Worm (Caenorhabditis elegans) whole organism, young adult: Measurements from ENCODE around the gene aly-2.

Source experiments
- chd-7 ChIP-seq: sonication (generic microtip); optimal IDR thresholded peaks from 2 replicates; lab custom pipeline; 2016; ENCODE audit warnings: mild to moderate bottlenecking, missing genetic modification characterization, moderate library complexity, missing compliant biosample characterization
- die-1 ChIP-seq: sonication (generic microtip); optimal IDR thresholded peaks from 2 replicates; lab custom pipeline; 2016; ENCODE audit warnings: missing genotype, mild to moderate bottlenecking, missing genetic modification characterization, missing compliant biosample characterization
- hsf-1 ChIP-seq: fragments of 200-800 bp; sonication (Bioruptor generic); IDR thresholded peaks from 2 replicates; pipeline ENCODE4 v1.3.6; 2022; ENCODE audit warnings: missing genetic modification reagents, missing genetic modification characterization, missing compliant biosample characterization
- let-607 ChIP-seq, 2 experiments: fragments of 200-800 bp in 1 of 2; sonication (Bioruptor generic) in 1 of 2; sonication (generic microtip) in 1 of 2; optimal IDR thresholded peaks; 2 replicates each; lab custom pipeline; 2016 to 2018; ENCODE audit warnings: mild to moderate bottlenecking in 2 of 2, missing compliant biosample characterization in 2 of 2, missing genetic modification characterization in 2 of 2, moderate library complexity in 2 of 2, missing genotype in 1 of 2
- nhr-80 ChIP-seq: sonication (generic microtip); optimal IDR thresholded peaks from 2 replicates; lab custom pipeline; 2016; ENCODE audit warnings: missing genetic modification characterization, missing compliant biosample characterization
- sdz-38 ChIP-seq: sonication (generic microtip); optimal IDR thresholded peaks from 2 replicates; lab custom pipeline; 2016; ENCODE audit warnings: missing genotype, missing genetic modification characterization, missing compliant biosample characterization
- snpc-1.3 ChIP-seq: sonication (generic microtip); optimal IDR thresholded peaks from 2 replicates; lab custom pipeline; 2017; ENCODE audit warnings: missing genetic modification characterization, mild to moderate bottlenecking, missing compliant biosample characterization, antibody characterized with exemption, moderate library complexity, missing genotype, missing genetic modification reagents; ENCODE audit not compliant: insufficient read depth
- snpc-4 ChIP-seq, 5 experiments: fragments of 150-350 bp in 1 of 5; sonication (generic microtip) in 4 of 5; optimal IDR thresholded peaks; 2 replicates each; lab custom pipeline; 2014 to 2018; ENCODE audit warnings: missing genetic modification characterization in 5 of 5, missing biosample characterization in 3 of 5, antibody characterized with exemption in 2 of 5, mild to moderate bottlenecking in 2 of 5, missing compliant biosample characterization in 2 of 5, missing genotype in 2 of 5, moderate library complexity in 2 of 5, missing genetic modification reagents in 1 of 5
- tlf-1 ChIP-seq: fragments of 200-800 bp; sonication (Bioruptor generic); optimal IDR thresholded peaks from 2 replicates; lab custom pipeline; 2018; ENCODE audit warnings: mild to moderate bottlenecking, missing genetic modification characterization, missing compliant biosample characterization
- ztf-26 ChIP-seq: sonication (generic microtip); optimal IDR thresholded peaks from 2 replicates; lab custom pipeline; 2017; ENCODE audit warnings: missing genetic modification characterization, missing compliant biosample characterization
- ztf-3 ChIP-seq: fragments of 200-800 bp; sonication (Bioruptor generic); optimal IDR thresholded peaks from 2 replicates; lab custom pipeline; 2018; ENCODE audit warnings: mild to moderate bottlenecking, missing genetic modification characterization, missing compliant biosample characterization

aly-2 gene

DNA sequence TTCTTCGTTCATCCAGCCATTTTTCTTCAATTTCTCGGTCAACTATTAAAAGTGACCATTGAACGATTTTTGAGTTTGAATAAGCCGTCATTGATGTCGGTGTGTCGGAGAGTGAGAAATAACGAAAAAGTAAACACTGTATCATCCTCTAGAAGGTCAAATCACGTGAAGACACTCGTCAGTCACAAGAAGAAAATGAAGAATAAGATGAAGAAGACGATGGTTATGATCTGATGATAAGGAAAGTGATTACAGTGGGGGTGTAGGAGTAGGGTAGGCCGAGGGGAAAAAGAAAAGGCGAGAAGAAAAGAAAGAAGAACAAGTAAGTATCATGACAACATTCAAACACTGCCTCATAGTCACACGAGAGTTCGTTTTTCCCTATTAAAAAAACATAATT, 50.9 kb downstream of the aly-2 start (continued):
- TF ChIP-seq die-1 (tag; lab: Kevin White, UChicago) (no peak), let-607 (tag; optimal IDR thresholded peaks at IDR 0.05; lab: Kevin White, UChicago) (peak in 1 of 2 experiments; percentile 20), nhr-80 (tag; lab: Kevin White, UChicago) (peak; percentile 69), ztf-26 (tag; lab: Kevin White, UChicago) (peak; percentile 64), ztf-3 (GFP tag; lab: Kevin White, UChicago) (no peak), sdz-38 (tag; lab: Kevin White, UChicago) (no peak), tlf-1 (GFP tag; lab: Kevin White, UChicago) (peak; percentile 14), snpc-4 (GFP tag; optimal IDR thresholded peaks at IDR 0.05; lab: Kevin White, UChicago) (no peak), snpc-4 (tag; optimal IDR thresholded peaks at IDR 0.05; lab: Kevin White, UChicago) (peak in 1 of 4 experiments; percentile 61), hsf-1 (GFP tag; lab: Robert Waterston, UW) (peak; percentile 69; the same call in 1 of the 2 replicates), chd-7 (tag; lab: Kevin White, UChicago) (no peak), snpc-1.3 (no peak)
- TF ChIP-seq, all 124 proteins: peak for 23
